Fruit fly (Drosophila melanogaster): ENCODE data around the gene CG7991.

Gene CG7991

dm6 chr3L:1756143-1756542, 81.6 kb downstream of the CG7991 start, which contains the start of gene CG8001:
Gene CG8001, plus strand, starts transcription at chr3L:1756159.
- TF ChIP-seq Hr78 (GFP tag; optimal IDR thresholded peaks at IDR 0.05) (no peak), Rel (GFP tag; optimal IDR thresholded peaks at IDR 0.05) (no peak), Rel (tag; optimal IDR thresholded peaks at IDR 0.05) (peak; percentile 86)
